Fruit fly (Drosophila melanogaster) whole organism, larva: ENCODE results near the gene dpr17.

Source experiments
- noc ChIP-seq: fragments of 200-800 bp; sonication (Bioruptor generic); optimal IDR thresholded peaks from 3 replicates; lab custom pipeline; 2019; ENCODE audit warnings: missing biosample characterization, mild to moderate bottlenecking, missing genetic modification characterization, moderate library complexity

The dpr17 gene

DNA sequence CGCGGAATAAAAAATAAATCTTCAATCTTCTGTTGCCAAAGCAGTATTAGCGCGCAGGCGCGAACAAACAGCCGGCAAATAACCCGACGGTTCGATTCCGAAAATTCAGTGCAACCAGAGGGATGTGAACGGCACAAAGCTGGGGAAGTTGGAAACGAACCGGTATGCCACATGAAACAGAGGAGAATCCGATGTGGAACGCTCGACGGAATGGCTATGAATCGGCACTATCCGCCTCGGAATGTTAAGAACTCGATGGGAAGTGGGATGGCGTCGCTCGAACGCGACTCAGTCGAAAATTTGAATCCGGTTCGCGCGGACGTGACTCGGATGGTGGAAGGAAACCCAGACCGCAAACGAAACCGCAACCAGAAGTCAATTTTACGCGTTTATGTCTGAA, at the start of gene dpr17:
Gene dpr17 (plus strand): TSS at position 289 of the 400 bp plus-strand sequence.
- TF ChIP-seq noc (tag; lab: Kevin White, UChicago), result no peak

DNA sequence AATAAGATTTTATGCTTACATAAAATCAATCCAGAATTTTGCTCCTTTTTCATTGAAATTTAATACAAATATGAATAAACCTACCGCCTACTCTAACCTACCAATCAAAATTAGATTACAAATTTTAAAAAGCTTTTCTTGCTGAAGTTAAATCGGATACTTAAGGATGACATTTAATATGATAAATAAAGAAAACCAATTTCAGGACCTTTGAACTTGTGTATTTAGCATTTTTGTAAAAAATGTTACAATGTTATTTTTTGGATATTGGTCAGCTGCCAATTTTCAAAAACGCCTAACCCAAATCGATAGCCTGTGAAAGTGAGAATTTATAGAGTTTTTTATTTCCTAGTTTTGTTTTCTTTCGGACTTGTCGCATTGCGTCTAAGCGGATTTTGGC, 45.6 kb upstream of the dpr17 start, which contains the start of gene CG14739:
Gene CG14739 (minus strand): TSS at position 101 of the 400 bp plus-strand sequence.
- TF ChIP-seq noc (tag; lab: Kevin White, UChicago), result no peak

DNA sequence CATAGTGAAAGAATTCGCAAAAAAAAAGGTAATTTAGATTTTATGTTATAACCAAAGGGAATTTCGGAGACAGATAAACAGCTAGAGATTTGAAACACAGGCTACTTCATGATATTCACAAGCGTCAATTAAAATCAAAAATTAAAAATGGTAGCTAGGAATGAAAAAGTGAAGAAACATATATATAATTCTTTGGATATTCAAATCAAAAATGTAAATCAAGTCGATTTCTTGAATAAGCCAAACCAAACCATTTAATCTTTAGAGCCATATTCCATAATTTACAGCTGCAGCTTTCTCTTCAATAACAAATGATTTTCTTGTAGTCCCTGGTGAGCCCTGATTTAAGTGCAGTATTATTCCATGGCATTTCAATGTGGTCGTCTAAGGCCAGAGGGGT, 31.8 kb upstream of the dpr17 start, which contains the start of gene CG14740:
Gene CG14740 (minus strand): TSS at position 101 of the 400 bp plus-strand sequence.
- no peak for TF ChIP-seq noc (tag; lab: Kevin White, UChicago)

DNA sequence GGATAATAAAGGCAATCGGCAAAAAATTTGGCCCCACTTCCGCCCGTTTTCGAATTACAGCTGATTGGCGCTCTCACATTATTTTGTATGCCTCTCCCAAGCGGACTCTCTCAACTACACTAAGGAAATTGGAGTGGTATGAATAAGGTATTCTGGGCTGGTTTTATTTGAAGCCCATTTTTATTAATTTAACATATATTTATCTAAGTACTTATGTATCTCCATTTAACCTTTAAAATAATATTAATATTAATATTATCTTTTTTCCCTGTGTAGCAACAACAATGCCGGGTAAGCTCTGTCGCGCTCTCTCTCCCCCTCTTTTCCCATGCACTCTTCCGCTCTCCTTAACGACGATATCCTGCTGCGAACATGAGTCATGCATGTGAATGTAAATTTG, 15.7 kb upstream of the dpr17 start:
- peak; percentile 47 for TF ChIP-seq noc (tag; lab: Kevin White, UChicago)

DNA sequence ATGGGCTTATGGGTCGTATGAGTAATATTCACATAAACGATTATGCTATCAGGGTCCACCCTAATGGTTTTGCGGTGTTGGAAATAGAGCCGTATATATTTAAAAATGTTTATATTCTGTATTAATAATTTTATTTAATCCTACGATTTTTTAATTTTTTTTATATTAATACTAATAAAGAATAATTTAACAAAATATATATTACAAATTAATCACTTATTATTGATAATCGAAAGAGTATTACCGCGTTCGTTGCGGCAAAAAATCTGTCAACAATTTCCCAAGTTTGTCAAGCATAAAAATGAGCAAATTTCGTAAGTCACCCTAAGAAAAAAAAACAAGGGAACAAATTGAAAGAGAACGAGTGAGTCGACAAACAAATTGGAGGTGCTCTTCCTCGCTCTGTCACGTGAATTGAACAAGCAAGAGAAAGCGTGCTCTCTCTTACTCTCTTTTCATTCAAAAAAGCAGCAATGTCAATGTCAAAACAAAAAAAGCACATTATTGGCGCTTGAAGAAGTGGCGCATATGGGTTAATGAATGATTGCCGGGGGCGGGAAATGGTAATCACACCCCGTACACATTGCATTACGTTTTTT, 14.2 kb upstream of the dpr17 start:
- TF ChIP-seq noc (tag; lab: Kevin White, UChicago), result no peak

DNA sequence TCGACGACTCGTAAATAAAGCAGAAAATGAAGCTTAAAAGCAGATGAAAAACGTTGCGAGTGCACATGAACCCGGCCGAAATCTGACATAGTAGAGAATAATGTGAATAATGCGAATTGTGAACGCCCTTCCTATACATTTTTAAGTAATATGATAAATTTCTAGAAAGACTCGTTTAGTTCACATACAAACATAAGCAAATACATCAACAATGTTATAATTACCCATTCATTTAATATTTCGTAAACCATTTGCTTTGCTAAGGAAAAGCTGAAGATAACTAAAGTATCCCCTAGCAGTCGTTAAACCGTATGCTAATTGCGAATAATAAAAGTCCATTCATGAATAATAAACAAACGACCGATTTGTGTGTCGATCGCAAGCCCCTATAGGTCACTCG, 11.1 kb upstream of the dpr17 start:
- peak; percentile 54 for TF ChIP-seq noc (tag; lab: Kevin White, UChicago)

DNA sequence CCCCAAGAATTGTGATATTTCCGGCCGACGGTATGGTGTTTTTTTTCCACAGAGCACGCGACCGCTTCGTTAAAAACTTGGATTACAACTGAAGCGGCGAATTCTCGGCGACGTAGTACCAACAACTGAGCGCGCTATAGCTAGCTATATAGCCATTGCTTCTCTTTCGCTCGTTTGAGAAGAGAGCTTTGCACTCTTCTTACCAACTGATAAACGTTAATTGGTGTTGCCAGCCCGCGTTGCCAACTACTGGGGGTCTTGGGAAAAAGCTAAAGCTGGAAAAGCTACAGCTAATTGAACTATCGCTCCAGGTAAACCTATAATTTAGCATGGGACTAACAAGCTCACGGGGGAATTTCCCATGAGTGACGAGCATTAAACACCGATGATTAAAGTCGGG, 4.1 kb upstream of the dpr17 start, which contains the start of gene ATP8B:
Gene ATP8B (minus strand): TSS at position 64 of the 400 bp plus-strand sequence.
- no peak for TF ChIP-seq noc (tag; lab: Kevin White, UChicago)

DNA sequence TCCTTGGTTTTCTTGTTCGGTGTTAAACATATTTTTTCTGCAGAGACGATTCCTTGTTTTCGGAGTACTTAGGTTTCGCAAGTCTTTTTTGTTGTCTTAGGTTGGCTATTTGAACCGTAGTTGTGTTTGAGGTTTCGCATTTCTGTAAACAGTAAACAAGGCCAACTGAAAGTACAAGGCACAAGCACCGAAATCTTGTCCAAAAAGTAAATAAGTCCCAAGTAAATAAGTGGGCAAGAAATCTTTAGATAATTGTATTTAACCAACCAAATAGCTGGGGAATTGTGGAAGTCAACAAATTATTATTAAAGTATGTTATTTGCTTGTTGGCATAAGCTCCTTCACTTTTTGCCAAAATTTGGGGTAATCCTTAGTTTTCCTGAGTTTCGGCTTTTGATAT, 19.0 kb downstream of the dpr17 start:
- no peak for TF ChIP-seq noc (tag; lab: Kevin White, UChicago)

DNA sequence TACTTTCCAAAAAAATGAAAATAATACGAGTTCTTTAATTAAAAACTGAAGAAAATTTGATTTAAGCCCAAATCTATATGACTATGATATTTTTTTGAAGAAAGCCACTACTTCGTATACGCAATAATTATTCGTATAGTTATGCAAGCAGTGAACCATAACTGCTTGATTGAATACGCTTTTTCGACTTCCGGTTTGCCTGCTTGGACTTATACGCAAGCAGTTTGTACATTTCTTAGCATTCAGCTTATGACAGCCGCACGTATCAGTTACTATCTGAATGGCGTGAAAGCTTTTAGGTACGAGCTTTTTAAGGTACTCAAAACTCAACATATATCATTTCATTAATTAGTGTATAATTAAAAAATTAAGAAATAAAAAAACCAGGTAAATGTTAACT, 26.5 kb downstream of the dpr17 start:
- no peak for TF ChIP-seq noc (tag; lab: Kevin White, UChicago)

DNA sequence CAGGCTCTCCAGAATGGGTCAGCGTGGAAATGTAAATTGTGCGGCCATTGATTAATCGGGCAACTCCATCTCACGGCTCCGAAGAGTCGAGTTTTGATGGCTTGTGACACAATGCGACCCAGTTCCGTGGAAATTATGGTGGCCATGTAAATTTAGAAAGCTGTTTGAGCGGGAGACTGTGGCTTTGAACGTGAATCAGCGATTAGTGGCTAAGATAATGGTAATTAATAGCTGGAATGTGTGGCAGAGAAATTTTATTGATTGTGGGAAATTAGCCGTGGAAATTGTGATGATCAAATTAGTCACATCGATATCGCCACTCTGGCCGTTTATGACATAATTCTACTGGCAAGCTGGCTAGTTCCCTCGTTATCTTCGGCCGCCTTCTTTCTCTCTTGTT, 30.2 kb downstream of the dpr17 start:
- TF ChIP-seq noc (tag; lab: Kevin White, UChicago), result no peak

DNA sequence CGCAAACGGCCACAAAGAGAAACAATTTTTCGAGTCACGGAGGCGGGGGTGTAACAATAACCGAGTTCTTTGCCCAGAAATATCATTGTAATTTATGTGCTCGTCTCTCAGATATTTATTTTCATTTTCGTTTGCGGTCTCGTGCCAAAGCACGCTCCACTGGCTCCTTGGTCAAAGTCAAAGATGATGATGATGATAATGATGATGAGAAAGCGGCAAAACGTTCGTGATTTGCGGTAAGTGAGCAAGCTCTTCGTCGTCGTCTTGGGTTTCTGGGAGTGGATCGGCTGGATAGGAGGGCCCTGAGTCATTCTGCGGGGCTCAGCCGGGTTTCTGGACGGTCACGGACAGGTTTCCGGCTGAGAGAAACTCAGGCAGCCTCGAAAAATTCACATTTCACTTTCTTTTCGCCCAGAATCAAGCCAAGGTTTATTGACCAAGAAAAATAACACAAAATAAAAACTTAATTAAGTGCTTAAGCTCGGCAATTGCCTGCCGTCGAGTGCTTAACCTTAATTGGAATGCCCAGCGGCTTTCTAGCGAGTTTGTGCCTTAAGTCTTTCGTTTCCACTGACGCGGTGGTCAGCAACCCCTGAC, 30.9 kb downstream of the dpr17 start:
- TF ChIP-seq noc (tag; lab: Kevin White, UChicago), result no peak

DNA sequence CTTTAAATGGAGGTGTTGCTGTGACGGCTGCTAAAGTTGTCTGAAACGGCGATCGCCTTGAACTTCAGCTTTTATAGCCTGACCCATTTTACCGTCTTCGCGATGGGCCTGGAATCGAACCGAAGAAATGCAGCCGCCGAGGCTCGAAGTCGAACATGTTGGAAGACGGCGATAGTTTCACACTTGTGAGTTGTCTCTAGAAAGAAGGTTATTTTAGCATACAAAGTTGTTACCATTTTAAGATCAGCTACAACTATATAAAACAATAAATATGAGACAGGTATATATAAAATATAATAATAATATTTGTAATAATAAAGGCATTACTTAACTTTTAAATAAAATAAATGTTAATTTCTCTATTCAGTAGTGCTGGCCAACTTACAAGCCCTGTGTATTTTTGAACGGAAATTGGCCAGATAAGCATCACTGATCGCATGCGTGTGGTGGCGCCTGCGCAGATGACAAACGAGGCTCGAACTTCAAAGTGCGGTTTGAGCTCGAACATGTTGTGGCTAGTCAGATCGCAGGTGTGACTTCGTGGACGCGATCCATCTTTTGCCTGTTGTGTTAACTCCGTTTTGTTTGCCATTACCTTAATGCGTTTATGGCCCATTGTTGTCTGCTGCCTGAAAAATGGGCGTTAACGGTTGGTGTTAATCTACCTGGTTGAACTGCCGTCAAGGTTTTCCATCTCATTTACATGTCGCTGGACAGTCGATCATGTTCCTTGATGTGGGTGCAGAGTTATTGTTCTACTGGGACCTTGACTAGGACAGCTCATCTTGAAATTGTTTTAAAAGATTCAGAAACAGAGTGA, 33.7 kb downstream of the dpr17 start, which contains the start of gene CG4702:
Gene CG4702 (minus strand): TSS at position 51 of the 820 bp plus-strand sequence.
- TF ChIP-seq noc (tag; lab: Kevin White, UChicago), result no peak

DNA sequence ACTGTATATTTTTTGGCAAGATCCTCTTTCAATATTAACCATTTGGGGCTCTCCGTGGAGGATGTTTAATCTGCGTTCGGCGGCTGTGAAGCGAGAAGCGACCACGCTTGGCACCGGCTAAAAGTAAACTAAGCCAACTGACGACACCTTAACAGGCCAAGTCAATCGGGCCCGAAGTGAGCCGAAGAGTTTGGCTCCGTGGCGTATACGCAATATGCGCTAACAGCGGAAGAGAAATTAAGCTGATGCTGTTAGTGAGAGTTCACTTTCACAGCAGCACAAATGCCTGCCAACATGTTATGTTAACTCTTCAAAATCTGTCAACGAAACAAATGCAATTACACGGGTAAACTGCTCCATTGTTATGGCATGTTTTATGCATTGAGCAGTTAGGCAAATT, 63.8 kb downstream of the dpr17 start, which contains the start of gene dpr15:
Gene dpr15 (minus strand): TSS at position 101 of the 400 bp plus-strand sequence.
- TF ChIP-seq noc (tag; lab: Kevin White, UChicago), result no peak
